Worm (Caenorhabditis elegans): Measurements from ENCODE around the gene C04G6.4.
"Not testable (repeated sequence)": the region's sequence is repeated elsewhere in the genome, so short reads cannot be mapped to it uniquely, and the experiment has no call there.

The C04G6.4 gene

ce11 chrII:5083341-5083740 is at the start of gene C04G6.4:
C04G6.4 (minus strand) TSS chrII:5083441.
- no peak for TF ChIP-seq dao-5 (tag; optimal IDR thresholded peaks at IDR 0.05)
- no peak for TF ChIP-seq him-1 (tag; optimal IDR thresholded peaks at IDR 0.05)
- TF ChIP-seq W03F9.2 (tag; optimal IDR thresholded peaks at IDR 0.05): no peak

ce11 chrII:5131800-5132199 is 48.6 kb upstream of the C04G6.4 start:
- TF ChIP-seq W03F9.2 (tag; optimal IDR thresholded peaks at IDR 0.05) (no peak), him-1 (tag; optimal IDR thresholded peaks at IDR 0.05) (no peak), dao-5 (tag; optimal IDR thresholded peaks at IDR 0.05) (no peak)

ce11 chrII:5130081-5130480 is 46.8 kb upstream of the C04G6.4 start, which contains the start of gene lgc-56:
lgc-56 (plus strand) TSS chrII:5130381.
- TF ChIP-seq W03F9.2 (tag; optimal IDR thresholded peaks at IDR 0.05): no peak
- no peak for TF ChIP-seq dao-5 (tag; optimal IDR thresholded peaks at IDR 0.05)
- TF ChIP-seq him-1 (tag; optimal IDR thresholded peaks at IDR 0.05): no peak

- TF ChIP-seq dao-5 (tag; optimal IDR thresholded peaks at IDR 0.05) (no peak), him-1 (tag; optimal IDR thresholded peaks at IDR 0.05) (no peak), W03F9.2 (tag; optimal IDR thresholded peaks at IDR 0.05) (no peak)
These were observed 37.4 kb upstream of the C04G6.4 start for ce11 chrII:5120612-5121011.

- no peak for TF ChIP-seq W03F9.2 (tag; optimal IDR thresholded peaks at IDR 0.05)
These were observed 32.5 kb upstream of the C04G6.4 start, which contains the start of gene srsy-1 for ce11 chrII:5115733-5116132. srsy-1 (plus strand) TSS chrII:5116033.

- not testable (repeated sequence) for TF ChIP-seq W03F9.2, him-1, dao-5 (tag; optimal IDR thresholded peaks at IDR 0.05)
These were observed 32.0 kb upstream of the C04G6.4 start, which contains the start of gene msp-74 for ce11 chrII:5115235-5115634. msp-74 (minus strand) TSS chrII:5115335.

- TF ChIP-seq dao-5 (tag; optimal IDR thresholded peaks at IDR 0.05) (no peak), W03F9.2 (tag; optimal IDR thresholded peaks at IDR 0.05) (no peak), him-1 (tag; optimal IDR thresholded peaks at IDR 0.05) (no peak)
These were observed 28.8 kb upstream of the C04G6.4 start, which contains the start of gene F09C12.8 for ce11 chrII:5112082-5112481. F09C12.8 (plus strand) TSS chrII:5112382.

ce11 chrII:5109693-5110092 is 26.5 kb upstream of the C04G6.4 start, which contains the start of gene F09C12.2:
F09C12.2 (plus strand) TSS chrII:5110012.
- TF ChIP-seq dao-5 (tag; optimal IDR thresholded peaks at IDR 0.05) (no peak), him-1 (tag; optimal IDR thresholded peaks at IDR 0.05) (no peak), W03F9.2 (tag; optimal IDR thresholded peaks at IDR 0.05) (no peak)

- peak; percentile 76 for TF ChIP-seq dao-5 (tag; optimal IDR thresholded peaks at IDR 0.05)
- TF ChIP-seq W03F9.2 (tag; optimal IDR thresholded peaks at IDR 0.05): peak; percentile 32
- peak; percentile 86 for TF ChIP-seq him-1 (tag; optimal IDR thresholded peaks at IDR 0.05)
These were observed 21.8 kb upstream of the C04G6.4 start for ce11 chrII:5105020-5105419.

- TF ChIP-seq him-1 (tag; optimal IDR thresholded peaks at IDR 0.05) (no peak), dao-5 (tag; optimal IDR thresholded peaks at IDR 0.05) (no peak), W03F9.2 (tag; optimal IDR thresholded peaks at IDR 0.05) (no peak)
These were observed 20.7 kb upstream of the C04G6.4 start, which contains the start of the genes C04G6.11 and mpk-2 for ce11 chrII:5103784-5104457. C04G6.11 (minus strand) TSS chrII:5103834. mpk-2 (plus strand) TSS chrII:5104118.

ce11 chrII:5103189-5103588 is 19.9 kb upstream of the C04G6.4 start:
- no peak for TF ChIP-seq dao-5 (tag; optimal IDR thresholded peaks at IDR 0.05)
- no peak for TF ChIP-seq him-1 (tag; optimal IDR thresholded peaks at IDR 0.05)
- no peak for TF ChIP-seq W03F9.2 (tag; optimal IDR thresholded peaks at IDR 0.05)

- TF ChIP-seq W03F9.2 (tag; optimal IDR thresholded peaks at IDR 0.05) (no peak), him-1 (tag; optimal IDR thresholded peaks at IDR 0.05) (no peak), dao-5 (tag; optimal IDR thresholded peaks at IDR 0.05) (no peak)
These were observed 18.5 kb upstream of the C04G6.4 start, which contains the start of the genes idpb-3 and idpb-1 for ce11 chrII:5101701-5102100. idpb-3 (minus strand) TSS chrII:5101801. idpb-1 (plus strand) TSS chrII:5101984.

- TF ChIP-seq dao-5 (tag; optimal IDR thresholded peaks at IDR 0.05) (no peak), W03F9.2 (tag; optimal IDR thresholded peaks at IDR 0.05) (no peak), him-1 (tag; optimal IDR thresholded peaks at IDR 0.05) (no peak)
These were observed 16.4 kb upstream of the C04G6.4 start, which contains the start of gene C04G6.6 for ce11 chrII:5099649-5100048. C04G6.6 (minus strand) TSS chrII:5099749.

- TF ChIP-seq him-1 (tag; optimal IDR thresholded peaks at IDR 0.05): no peak
- no peak for TF ChIP-seq dao-5 (tag; optimal IDR thresholded peaks at IDR 0.05)
- TF ChIP-seq W03F9.2 (tag; optimal IDR thresholded peaks at IDR 0.05): no peak
These were observed 15.8 kb upstream of the C04G6.4 start for ce11 chrII:5099034-5099433.
